Worm (Caenorhabditis elegans) whole organism, L4/young adult: ENCODE data around the gene M18.3.

Source experiments
- dao-5 ChIP-seq: sonication (generic microtip); optimal IDR thresholded peaks from 2 replicates; lab custom pipeline; 2016; ENCODE audit warnings: missing genotype, missing genetic modification characterization, moderate library complexity, missing compliant biosample characterization
- him-1 ChIP-seq: sonication (generic microtip); optimal IDR thresholded peaks from 2 replicates; lab custom pipeline; 2016; ENCODE audit warnings: missing genotype, missing genetic modification reagents, missing genetic modification characterization, missing compliant biosample characterization

- TF ChIP-seq him-1 (tag; lab: Kevin White, UChicago) (no peak), dao-5 (tag; lab: Kevin White, UChicago) (no peak)
Observed at ce11 chrIV:12127838-12128237, 22.2 kb downstream of the M18.3 start.
